Fruit fly (Drosophila melanogaster) whole organism, embryonic: ENCODE data around the gene CG15515.

Experiments
- Atf3 ChIP-seq: fragments of 200-800 bp; sonication (Bioruptor generic); optimal IDR thresholded peaks from 3 replicates; lab custom pipeline; 2016; ENCODE audit warnings: missing biosample characterization, missing genetic modification characterization
- Atf6 ChIP-seq: fragments of 200-800 bp; sonication (Bioruptor generic); IDR thresholded peaks from 2 replicates; pipeline ENCODE4 v1.3.6; 2022; ENCODE audit warnings: missing biosample characterization, missing genetic modification characterization
- CG10431 ChIP-seq: fragments of 200-800 bp; sonication (Bioruptor generic); optimal IDR thresholded peaks from 3 replicates; lab custom pipeline; 2018; ENCODE audit warnings: missing biosample characterization, mild to moderate bottlenecking, missing genetic modification characterization
- CG11085 ChIP-seq: fragments of 200-800 bp; sonication (Bioruptor generic); IDR thresholded peaks from 2 replicates; pipeline ENCODE4 v1.3.6; 2022; ENCODE audit warnings: missing biosample characterization, missing genetic modification characterization
- CG13894 ChIP-seq: fragments of 200-800 bp; sonication (Bioruptor generic); optimal IDR thresholded peaks from 3 replicates; lab custom pipeline; 2018; ENCODE audit warnings: missing biosample characterization, mild to moderate bottlenecking, missing genetic modification characterization, moderate library complexity
- CG15479 ChIP-seq: fragments of 200-800 bp; sonication (Bioruptor generic); optimal IDR thresholded peaks from 3 replicates; lab custom pipeline; 2019; ENCODE audit warnings: missing biosample characterization, mild to moderate bottlenecking, missing genetic modification characterization, moderate library complexity
- CG15601 ChIP-seq: fragments of 200-800 bp; sonication (Bioruptor generic); optimal IDR thresholded peaks from 3 replicates; lab custom pipeline; 2019; ENCODE audit warnings: missing biosample characterization, mild to moderate bottlenecking, missing genetic modification characterization, moderate library complexity
- CG17186 ChIP-seq: fragments of 200-800 bp; sonication (Bioruptor generic); optimal IDR thresholded peaks from 3 replicates; lab custom pipeline; 2017; ENCODE audit warnings: missing biosample characterization, missing genetic modification reagents, missing genetic modification characterization
- CG17385 ChIP-seq: fragments of 200-800 bp; sonication (Bioruptor generic); optimal IDR thresholded peaks from 3 replicates; lab custom pipeline; 2018; ENCODE audit warnings: missing biosample characterization, mild to moderate bottlenecking, missing genetic modification characterization
- CG17568 ChIP-seq: fragments of 200-800 bp; sonication (Bioruptor generic); optimal IDR thresholded peaks from 2 replicates; lab custom pipeline; 2018; ENCODE audit warnings: missing biosample characterization, mild to moderate bottlenecking, missing genetic modification characterization, moderate library complexity
- CG18599 ChIP-seq: fragments of 200-800 bp; sonication (Bioruptor generic); optimal IDR thresholded peaks from 3 replicates; lab custom pipeline; 2017; ENCODE audit warnings: missing biosample characterization, missing genetic modification characterization, mild to moderate bottlenecking, moderate library complexity, missing genetic modification reagents
- CG2116 ChIP-seq: fragments of 200-800 bp; sonication (Bioruptor generic); optimal IDR thresholded peaks from 3 replicates; lab custom pipeline; 2018; ENCODE audit warnings: missing biosample characterization, mild to moderate bottlenecking, missing genetic modification characterization
- CG2678 ChIP-seq: fragments of 200-800 bp; sonication (Bioruptor generic); optimal IDR thresholded peaks from 3 replicates; lab custom pipeline; 2019; ENCODE audit warnings: missing biosample characterization, mild to moderate bottlenecking, missing genetic modification characterization, moderate library complexity
- CG2875 ChIP-seq: fragments of 200-800 bp; sonication (Bioruptor generic); optimal IDR thresholded peaks from 2 replicates; lab custom pipeline; 2017; ENCODE audit warnings: missing biosample characterization, mild to moderate bottlenecking, missing genetic modification characterization, missing genetic modification reagents
- CG3281 ChIP-seq: fragments of 200-800 bp; sonication (Bioruptor generic); optimal IDR thresholded peaks from 3 replicates; lab custom pipeline; 2017; ENCODE audit warnings: missing biosample characterization, mild to moderate bottlenecking, missing genetic modification characterization
- CG6689 ChIP-seq: fragments of 200-800 bp; sonication (Bioruptor generic); IDR thresholded peaks from 2 replicates; pipeline ENCODE4 v1.3.6; 2022; ENCODE audit warnings: missing biosample characterization, missing genetic modification characterization
- CG6813 ChIP-seq: fragments of 200-800 bp; sonication (Bioruptor generic); optimal IDR thresholded peaks from 2 replicates; lab custom pipeline; 2017; ENCODE audit warnings: missing biosample characterization, missing genetic modification characterization, mild to moderate bottlenecking, moderate library complexity, missing genetic modification reagents
- CG9876 ChIP-seq: fragments of 200-800 bp; sonication (Bioruptor generic); optimal IDR thresholded peaks from 2 replicates; lab custom pipeline; 2016; ENCODE audit warnings: missing biosample characterization, missing genetic modification characterization
- CoRest ChIP-seq: fragments of 200-800 bp; sonication (Bioruptor generic); optimal IDR thresholded peaks from 3 replicates; lab custom pipeline; 2018; ENCODE audit warnings: missing biosample characterization, mild to moderate bottlenecking, missing genetic modification characterization, moderate library complexity
- CrebB ChIP-seq: fragments of 200-800 bp; sonication (Bioruptor generic); optimal IDR thresholded peaks from 3 replicates; lab custom pipeline; 2018; ENCODE audit warnings: missing biosample characterization, mild to moderate bottlenecking, missing genetic modification characterization
- Fer3 ChIP-seq: fragments of 200-800 bp; sonication (Bioruptor generic); optimal IDR thresholded peaks from 2 replicates; lab custom pipeline; 2018; ENCODE audit warnings: missing biosample characterization, mild to moderate bottlenecking, missing genetic modification characterization, moderate library complexity
- Hr51 ChIP-seq, 2 experiments: fragments of 200-800 bp; sonication (Bioruptor generic); optimal IDR thresholded peaks; 2 replicates in 1 of 2; 3 replicates in 1 of 2; lab custom pipeline; 2016 to 2018; ENCODE audit warnings: missing biosample characterization in 2 of 2, missing genetic modification characterization in 2 of 2, mild to moderate bottlenecking in 1 of 2, moderate library complexity in 1 of 2
- Med ChIP-seq: fragments of 200-800 bp; sonication (Bioruptor generic); peaks from one replicate; lab custom pipeline; 2016; ENCODE audit warnings: missing biosample characterization, missing genetic modification characterization, mild to moderate bottlenecking, inconsistent platforms, moderate library complexity
- NFAT ChIP-seq: fragments of 200-800 bp; sonication (Bioruptor generic); IDR thresholded peaks from 2 replicates; pipeline ENCODE4 v1.3.6; 2022; ENCODE audit warnings: missing biosample characterization, missing genetic modification characterization
- Nf-YC ChIP-seq: fragments of 200-800 bp; optimal IDR thresholded peaks from 3 replicates; lab custom pipeline; 2019; ENCODE audit warnings: missing biosample characterization, mild to moderate bottlenecking, missing genetic modification characterization, moderate library complexity
- Rfx ChIP-seq: fragments of 200-800 bp; sonication (Bioruptor generic); IDR thresholded peaks from 2 replicates; pipeline ENCODE4 v1.3.6; 2022; ENCODE audit warnings: missing biosample characterization, missing genetic modification characterization
- Side ChIP-seq: fragments of 200-800 bp; sonication (Bioruptor generic); optimal IDR thresholded peaks from 2 replicates; lab custom pipeline; 2016; ENCODE audit warnings: missing biosample characterization, missing genetic modification characterization
- Trl ChIP-seq, 3 experiments: fragments of >200 bp in 2 of 3; fragments of 200-800 bp in 1 of 3; sonication (Bioruptor generic) in 1 of 3; optimal IDR thresholded peaks; 2 replicates in 1 of 3; 3 replicates in 2 of 3; lab custom pipeline; 2016 to 2017; ENCODE audit warnings: missing biosample characterization in 1 of 3, missing genetic modification characterization in 1 of 3
- Vsx1 ChIP-seq: fragments of 200-800 bp; sonication (Bioruptor generic); optimal IDR thresholded peaks from 2 replicates; lab custom pipeline; 2017; ENCODE audit warnings: missing biosample characterization, mild to moderate bottlenecking, missing genetic modification characterization, missing genetic modification reagents
- bcd ChIP-seq: fragments of 200-800 bp; sonication (Bioruptor generic); optimal IDR thresholded peaks from 2 replicates; lab custom pipeline; 2017; ENCODE audit warnings: missing biosample characterization, mild to moderate bottlenecking, missing genetic modification characterization
- caup ChIP-seq: fragments of 200-800 bp; sonication (Bioruptor generic); optimal IDR thresholded peaks from 3 replicates; lab custom pipeline; 2017; ENCODE audit warnings: missing biosample characterization, mild to moderate bottlenecking, missing genetic modification characterization, moderate library complexity; ENCODE audit not compliant: severe bottlenecking
- chn ChIP-seq: fragments of 200-800 bp; sonication (Bioruptor generic); optimal IDR thresholded peaks from 2 replicates; lab custom pipeline; 2016; ENCODE audit warnings: missing biosample characterization, missing genetic modification characterization
- cwo ChIP-seq: fragments of 200-800 bp; sonication (Bioruptor generic); optimal IDR thresholded peaks from 3 replicates; lab custom pipeline; 2017; ENCODE audit warnings: missing biosample characterization, missing genetic modification characterization, mild to moderate bottlenecking, moderate library complexity, missing genetic modification reagents
- dm ChIP-seq: fragments of 200-800 bp; sonication (Bioruptor generic); optimal IDR thresholded peaks from 3 replicates; lab custom pipeline; 2016; ENCODE audit warnings: missing biosample characterization, missing genetic modification characterization
- dmrt99B ChIP-seq: fragments of 200-800 bp; sonication (Bioruptor generic); optimal IDR thresholded peaks from 2 replicates; lab custom pipeline; 2018; ENCODE audit warnings: missing biosample characterization, mild to moderate bottlenecking, missing genetic modification characterization, moderate library complexity
- fd3F ChIP-seq: fragments of 200-800 bp; sonication (Bioruptor generic); optimal IDR thresholded peaks from 2 replicates; lab custom pipeline; 2018; ENCODE audit warnings: missing biosample characterization, mild to moderate bottlenecking, missing genetic modification characterization, moderate library complexity
- gem ChIP-seq: fragments of 200-800 bp; sonication (Bioruptor generic); optimal IDR thresholded peaks from 2 replicates; lab custom pipeline; 2019; ENCODE audit warnings: missing biosample characterization, mild to moderate bottlenecking, missing genetic modification characterization, moderate library complexity
- her ChIP-seq: fragments of 200-800 bp; sonication (Bioruptor generic); optimal IDR thresholded peaks from 2 replicates; lab custom pipeline; 2016; ENCODE audit warnings: missing biosample characterization, missing genetic modification characterization
- lab ChIP-seq: fragments of 200-800 bp; sonication (Bioruptor generic); optimal IDR thresholded peaks from 3 replicates; lab custom pipeline; 2017; ENCODE audit warnings: missing biosample characterization, missing genetic modification characterization, mild to moderate bottlenecking, moderate library complexity, missing genetic modification reagents
- mirr ChIP-seq: fragments of 200-800 bp; sonication (Bioruptor generic); optimal IDR thresholded peaks from 3 replicates; lab custom pipeline; 2018; ENCODE audit warnings: missing biosample characterization, mild to moderate bottlenecking, missing genetic modification characterization
- nau ChIP-seq: fragments of 200-800 bp; sonication (Bioruptor generic); optimal IDR thresholded peaks from 3 replicates; lab custom pipeline; 2017; ENCODE audit warnings: missing biosample characterization, mild to moderate bottlenecking, missing genetic modification characterization, missing genetic modification reagents
- org-1 ChIP-seq: fragments of 200-800 bp; sonication (Bioruptor generic); optimal IDR thresholded peaks from 2 replicates; lab custom pipeline; 2017; ENCODE audit warnings: missing biosample characterization, missing genetic modification characterization
- otp ChIP-seq: fragments of 200-800 bp; sonication (Bioruptor generic); IDR thresholded peaks from 3 replicates; pipeline ENCODE4, ENCODE4 v1.3.6; 2022; ENCODE audit warnings: missing biosample characterization, missing genetic modification characterization
- sd ChIP-seq: fragments of 200-800 bp; sonication (Bioruptor generic); optimal IDR thresholded peaks from 3 replicates; lab custom pipeline; 2018; ENCODE audit warnings: missing biosample characterization, mild to moderate bottlenecking, missing genetic modification characterization, moderate library complexity
- sens ChIP-seq: fragments of 200-800 bp; sonication (Bioruptor generic); peaks from one replicate; lab custom pipeline; 2016; ENCODE audit warnings: missing biosample characterization, missing genetic modification characterization
- so ChIP-seq: fragments of 200-800 bp; sonication (Bioruptor generic); IDR thresholded peaks from 3 replicates; pipeline ENCODE4 v1.3.6; 2022; ENCODE audit warnings: missing biosample characterization, missing genetic modification characterization
- sob ChIP-seq: fragments of 200-800 bp; sonication (Bioruptor generic); IDR thresholded peaks from 2 replicates; pipeline ENCODE4 v1.3.6; 2022; ENCODE audit warnings: missing biosample characterization, missing genetic modification characterization
- vvl ChIP-seq: fragments of 200-800 bp; sonication (Bioruptor generic); IDR thresholded peaks from 2 replicates; pipeline ENCODE4 v1.3.6; 2022; ENCODE audit warnings: missing biosample characterization, missing genetic modification characterization
- wek ChIP-seq: fragments of 200-800 bp; sonication (Bioruptor generic); optimal IDR thresholded peaks from 3 replicates; lab custom pipeline; 2018; ENCODE audit warnings: missing biosample characterization, mild to moderate bottlenecking, missing genetic modification characterization, moderate library complexity

Gene CG15515

DNA sequence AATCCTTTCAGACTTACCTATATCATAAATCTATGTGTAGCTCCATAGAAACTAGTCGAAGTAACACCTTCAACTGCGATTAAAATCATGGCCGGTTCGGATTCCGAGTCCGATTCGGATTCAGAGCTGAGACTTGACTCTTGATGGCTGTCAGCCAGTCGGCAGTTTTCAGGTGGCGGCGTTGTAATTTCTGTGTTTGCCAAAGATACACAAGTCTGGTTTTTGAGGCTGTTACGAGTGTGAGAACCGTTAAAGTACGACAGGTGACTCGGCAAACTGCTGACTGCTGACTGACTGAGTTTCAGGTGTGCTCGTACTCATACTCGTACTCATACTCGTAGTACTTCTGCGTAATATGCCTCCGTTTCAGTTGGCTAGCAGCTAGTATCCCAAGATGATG lies 14.1 kb upstream of the CG15515 start (continued):
- TF ChIP-seq CG2875 (GFP tag; lab: Kevin White, UChicago) (peak; percentile 17), her (GFP tag; lab: Kevin White, UChicago) (peak; percentile 32), sd (tag; lab: Kevin White, UChicago) (peak; percentile 9), Fer3 (tag; lab: Kevin White, UChicago) (peak; percentile 48), sob (GFP tag; lab: Robert Waterston, UW) (peak; percentile 41; the same call in 1 of the 2 replicates), CoRest (tag; lab: Kevin White, UChicago) (peak; percentile 2), fd3F (GFP tag; lab: Kevin White, UChicago) (peak; percentile 15), CG17186 (GFP tag; lab: Kevin White, UChicago) (no peak), CG17568 (GFP tag; lab: Kevin White, UChicago) (peak; percentile 17), lab (GFP tag; lab: Kevin White, UChicago) (peak; percentile 80), CG15601 (tag; lab: Kevin White, UChicago) (peak; percentile 34), CG10431 (no peak), chn (GFP tag; lab: Kevin White, UChicago) (no peak), Hr51 (GFP tag; optimal IDR thresholded peaks at IDR 0.05; lab: Kevin White, UChicago) (peak in 1 of 2 experiments; percentile 9), sens (GFP tag; lab: Kevin White, UChicago) (peak; percentile 61), mirr (peak; percentile 34), Atf6 (GFP tag; lab: Robert Waterston, UW) (peak; percentile 38; the same call in 1 of the 2 replicates), Vsx1 (GFP tag; lab: Kevin White, UChicago) (peak; percentile 20), Nf-YC (tag; lab: Kevin White, UChicago) (no peak), org-1 (GFP tag; lab: Kevin White, UChicago) (peak; percentile 44), CG9876 (GFP tag; lab: Kevin White, UChicago) (no peak), gem (tag; lab: Kevin White, UChicago) (no peak), CG15479 (GFP tag; lab: Kevin White, UChicago) (no peak), otp (0 out of 3 replicates have a peak, but pooled peaks have one; percentile 27), CrebB (peak; percentile 32), cwo (GFP tag; lab: Kevin White, UChicago) (peak; percentile 11), CG11085 (no peak), Rfx (peak; percentile 34; the same call in 1 of the 2 replicates), CG2116 (peak; percentile 18), CG18599 (GFP tag; lab: Kevin White, UChicago) (peak; percentile 71), Side (GFP tag; lab: Kevin White, UChicago) (peak; percentile 25), bcd (peak; percentile 22), Med (GFP tag; lab: Kevin White, UChicago) (peak; percentile 92), Trl (optimal IDR thresholded peaks at IDR 0.05; lab: Kevin White, UChicago) (no peak), Trl (GFP tag; optimal IDR thresholded peaks at IDR 0.05; lab: Kevin White, UChicago) (peak; percentile 27), dmrt99B (tag; lab: Kevin White, UChicago) (peak; percentile 18), CG6813 (peak; percentile 64), CG13894 (tag; lab: Kevin White, UChicago) (peak; percentile 31), Atf3 (GFP tag; lab: Kevin White, UChicago) (no peak), CG17385 (GFP tag; lab: Kevin White, UChicago) (peak; percentile 16), CG2678 (tag; lab: Kevin White, UChicago) (peak; percentile 52), vvl (GFP tag; lab: Robert Waterston, UW) (peak; percentile 31; the same call in 1 of the 2 replicates), dm (GFP tag; lab: Kevin White, UChicago) (no peak), NFAT (GFP tag; lab: Robert Waterston, UW) (no peak), so (GFP tag; lab: Robert Waterston, UW) (0 out of 3 replicates have a peak, but pooled peaks have one; percentile 12), caup (GFP tag; lab: Kevin White, UChicago) (peak; percentile 60), nau (GFP tag; lab: Kevin White, UChicago) (peak; percentile 26), CG6689 (GFP tag; lab: Robert Waterston, UW) (no peak), wek (GFP tag; lab: Kevin White, UChicago) (peak; percentile 39), CG3281 (GFP tag; lab: Kevin White, UChicago) (peak; percentile 56)
